Worm (Caenorhabditis elegans) whole organism, L4 larva: Measurements from ENCODE around the gene Y41C4A.6.
A peak's percentile ranks its signal among the peaks of the same experiment; 100 is the strongest.

Experiments used
- F37D6.2 ChIP-seq: sonication (generic microtip); optimal IDR thresholded peaks from 2 replicates; lab custom pipeline; 2016; ENCODE audit warnings: mild to moderate bottlenecking, missing genetic modification characterization, missing compliant biosample characterization
- F44E2.7 ChIP-seq: fragments of 200-800 bp; sonication (Bioruptor generic); IDR thresholded peaks from 2 replicates; pipeline ENCODE4 v2.1.2; 2022; ENCODE audit warnings: missing genetic modification characterization, missing compliant biosample characterization
- T26A8.4 ChIP-seq: fragments of 200-800 bp; sonication (Bioruptor generic); IDR thresholded peaks from 2 replicates; pipeline ENCODE4 v1.3.6; 2022; ENCODE audit warnings: missing genetic modification characterization, missing compliant biosample characterization
- Y105C5A.15 ChIP-seq: fragments of 200-800 bp; sonication (Bioruptor generic); IDR thresholded peaks from 2 replicates; pipeline ENCODE4 v1.3.6; 2022; ENCODE audit warnings: missing genetic modification characterization, missing compliant biosample characterization
- Y48G9A.11 ChIP-seq: fragments of 200-800 bp; sonication (Bioruptor generic); IDR thresholded peaks from 2 replicates; pipeline ENCODE4 v1.3.6; 2022; ENCODE audit warnings: missing genetic modification reagents, missing genetic modification characterization, missing compliant biosample characterization
- Y75B8A.6 ChIP-seq: fragments of 200-800 bp; sonication (Bioruptor generic); IDR thresholded peaks from 2 replicates; pipeline ENCODE4 v1.3.6; 2022; ENCODE audit warnings: missing genetic modification reagents, missing genetic modification characterization, missing compliant biosample characterization
- aha-1 ChIP-seq: fragments of 150-350 bp; peaks from one replicate; lab custom pipeline; 2014; ENCODE audit warnings: missing biosample characterization, missing genetic modification characterization
- aly-2 ChIP-seq: sonication (generic microtip); optimal IDR thresholded peaks from 2 replicates; lab custom pipeline; 2018; ENCODE audit warnings: missing biosample characterization, missing genetic modification characterization
- arid-1 ChIP-seq: fragments of 200-800 bp; sonication (Bioruptor generic); conservative IDR thresholded peaks from 2 replicates; pipeline ENCODE4 v1.3.6; 2022; ENCODE audit warnings: missing genetic modification reagents, missing genetic modification characterization, missing compliant biosample characterization
- ceh-20 ChIP-seq: fragments of 200-800 bp; sonication (Bioruptor generic); IDR thresholded peaks from 2 replicates; pipeline ENCODE4 v1.3.6; 2022; ENCODE audit warnings: missing genetic modification reagents, missing genetic modification characterization, missing compliant biosample characterization
- ceh-28 ChIP-seq: fragments of 150-350 bp; optimal IDR thresholded peaks from 2 replicates; lab custom pipeline; 2014; ENCODE audit warnings: missing biosample characterization, missing genetic modification reagents, missing genetic modification characterization
- ceh-44 ChIP-seq: fragments of 200-800 bp; sonication (Bioruptor generic); IDR thresholded peaks from 2 replicates; pipeline ENCODE4 v1.3.6; 2022; ENCODE audit warnings: missing genetic modification reagents, missing genetic modification characterization, missing compliant biosample characterization
- ceh-62 ChIP-seq: sonication (generic microtip); optimal IDR thresholded peaks from 2 replicates; lab custom pipeline; 2017; ENCODE audit warnings: missing biosample characterization, missing genetic modification characterization
- daf-12 ChIP-seq: fragments of 150-350 bp; optimal IDR thresholded peaks from 2 replicates; lab custom pipeline; 2014; ENCODE audit warnings: missing biosample characterization, missing genetic modification reagents, missing genetic modification characterization
- daf-16 ChIP-seq, 3 experiments: sonication (generic microtip); optimal IDR thresholded peaks; 2 replicates each; lab custom pipeline; 2016 to 2017; ENCODE audit warnings: missing genetic modification characterization in 3 of 3, missing genetic modification reagents in 3 of 3, mild to moderate bottlenecking in 2 of 3, missing compliant biosample characterization in 2 of 3, missing biosample characterization in 1 of 3, moderate library complexity in 1 of 3
- daf-19 ChIP-seq: fragments of 200-800 bp; sonication (Bioruptor generic); conservative IDR thresholded peaks from 2 replicates; pipeline ENCODE4 v1.3.6; 2022; ENCODE audit warnings: missing genetic modification characterization, missing compliant biosample characterization
- duxl-1 ChIP-seq: sonication (generic microtip); optimal IDR thresholded peaks from 2 replicates; lab custom pipeline; 2016; ENCODE audit warnings: mild to moderate bottlenecking, missing genetic modification characterization, moderate library complexity, missing compliant biosample characterization; ENCODE audit not compliant: poor library complexity
- dve-1 ChIP-seq: sonication (generic microtip); optimal IDR thresholded peaks from 2 replicates; lab custom pipeline; 2017; ENCODE audit warnings: antibody characterized with exemption, mild to moderate bottlenecking, missing genetic modification characterization, missing compliant biosample characterization; ENCODE audit not compliant: insufficient read depth
- egl-43 ChIP-seq: fragments of 200-800 bp; sonication (Bioruptor generic); IDR thresholded peaks from 2 replicates; pipeline ENCODE4 v1.3.6; 2022; ENCODE audit warnings: missing genetic modification reagents, missing genetic modification characterization, missing compliant biosample characterization
- hif-1 ChIP-seq, 2 experiments: sonication (generic microtip); optimal IDR thresholded peaks; 2 replicates each; lab custom pipeline; 2016 to 2017; ENCODE audit warnings: missing compliant biosample characterization in 2 of 2, missing genetic modification characterization in 2 of 2, missing genetic modification reagents in 2 of 2, missing genotype in 2 of 2, mild to moderate bottlenecking in 1 of 2
- hlh-11 ChIP-seq: fragments of 200-800 bp; sonication (Bioruptor generic); optimal IDR thresholded peaks from 2 replicates; lab custom pipeline; 2018; ENCODE audit warnings: mild to moderate bottlenecking, missing genetic modification characterization, missing compliant biosample characterization
- hlh-30 ChIP-seq: sonication (generic microtip); optimal IDR thresholded peaks from 2 replicates; lab custom pipeline; 2017; ENCODE audit warnings: antibody characterized with exemption, mild to moderate bottlenecking, missing genetic modification characterization, missing compliant biosample characterization; ENCODE audit not compliant: insufficient read depth
- hmg-1.1 ChIP-seq: fragments of 200-800 bp; sonication (Bioruptor generic); IDR thresholded peaks from 2 replicates; pipeline ENCODE4 v1.3.6; 2022; ENCODE audit warnings: missing genetic modification reagents, missing genetic modification characterization, missing compliant biosample characterization
- lim-7 ChIP-seq: fragments of 200-800 bp; sonication (Bioruptor generic); IDR thresholded peaks from 2 replicates; pipeline ENCODE4 v1.3.6; 2022; ENCODE audit warnings: missing genetic modification characterization, missing compliant biosample characterization
- lin-1 ChIP-seq: fragments of 200-800 bp; sonication (Bioruptor generic); IDR thresholded peaks from 2 replicates; pipeline ENCODE4 v1.3.6; 2022; ENCODE audit warnings: missing genetic modification reagents, missing genetic modification characterization, missing compliant biosample characterization
- lin-13 ChIP-seq: fragments of 150-350 bp; optimal IDR thresholded peaks from 2 replicates; lab custom pipeline; 2014; ENCODE audit warnings: missing biosample characterization, missing genetic modification reagents, missing genetic modification characterization
- lin-38 ChIP-seq: fragments of 200-800 bp; sonication (Bioruptor generic); IDR thresholded peaks from 2 replicates; pipeline ENCODE4 v1.3.6; 2022; ENCODE audit warnings: missing genetic modification reagents, missing genetic modification characterization, missing compliant biosample characterization
- lin-39 ChIP-seq: fragments of 150-350 bp; optimal IDR thresholded peaks from 2 replicates; lab custom pipeline; 2014; ENCODE audit warnings: missing biosample characterization, missing genetic modification reagents, missing genetic modification characterization
- lir-3 ChIP-seq: sonication (generic microtip); optimal IDR thresholded peaks from 2 replicates; lab custom pipeline; 2016; ENCODE audit warnings: mild to moderate bottlenecking, missing genetic modification characterization, missing compliant biosample characterization
- madf-5 ChIP-seq, 2 experiments: fragments of 200-800 bp; sonication (Bioruptor generic); IDR thresholded peaks; 2 replicates each; pipeline ENCODE4 v1.3.6; 2022; ENCODE audit warnings: missing compliant biosample characterization in 2 of 2, missing genetic modification characterization in 2 of 2
- mdl-1 ChIP-seq, 2 experiments: fragments of 150-350 bp in 1 of 2; sonication (generic microtip) in 1 of 2; optimal IDR thresholded peaks; 2 replicates each; lab custom pipeline; 2014 to 2017; ENCODE audit warnings: missing biosample characterization in 2 of 2, missing genetic modification characterization in 2 of 2
- mxl-3 ChIP-seq: fragments of 200-800 bp; sonication (Bioruptor generic); optimal IDR thresholded peaks from 2 replicates; lab custom pipeline; 2018; ENCODE audit warnings: mild to moderate bottlenecking, missing genetic modification characterization, missing compliant biosample characterization
- nhr-10 ChIP-seq: fragments of 150-350 bp; optimal IDR thresholded peaks from 2 replicates; lab custom pipeline; 2014; ENCODE audit warnings: missing biosample characterization, missing genetic modification characterization
- nhr-111 ChIP-seq: fragments of 200-800 bp; sonication (Bioruptor generic); optimal IDR thresholded peaks from 2 replicates; lab custom pipeline; 2018; ENCODE audit warnings: mild to moderate bottlenecking, missing genetic modification characterization, missing compliant biosample characterization
- nhr-28 ChIP-seq: fragments of 150-350 bp; optimal IDR thresholded peaks from 2 replicates; lab custom pipeline; 2014; ENCODE audit warnings: missing biosample characterization, missing genetic modification characterization
- nhr-6 ChIP-seq: fragments of 150-350 bp; optimal IDR thresholded peaks from 2 replicates; lab custom pipeline; 2014; ENCODE audit warnings: missing biosample characterization, missing genetic modification characterization
- nhr-76 ChIP-seq: fragments of 150-350 bp; optimal IDR thresholded peaks from 2 replicates; lab custom pipeline; 2014; ENCODE audit warnings: missing biosample characterization, missing genetic modification characterization
- nhr-77 ChIP-seq: fragments of 150-350 bp; optimal IDR thresholded peaks from 2 replicates; lab custom pipeline; 2014; ENCODE audit warnings: missing biosample characterization, missing genetic modification characterization
- pha-4 ChIP-seq, 2 experiments: fragments of 150-350 bp in 1 of 2; fragments of 200-800 bp in 1 of 2; sonication (Bioruptor generic) in 1 of 2; IDR thresholded peaks in 1 of 2; optimal IDR thresholded peaks in 1 of 2; 2 replicates each; pipeline versions ENCODE4 v1.3.6 to Lab custom; 2014 to 2022; ENCODE audit warnings: missing genetic modification characterization in 2 of 2, missing genetic modification reagents in 2 of 2, missing biosample characterization in 1 of 2, missing compliant biosample characterization in 1 of 2
- pqm-1 ChIP-seq: sonication (generic microtip); optimal IDR thresholded peaks from 2 replicates; lab custom pipeline; 2017; ENCODE audit warnings: missing biosample characterization, missing genetic modification characterization
- rbr-2 ChIP-seq: sonication (generic microtip); optimal IDR thresholded peaks from 2 replicates; lab custom pipeline; 2016; ENCODE audit warnings: missing genotype, missing genetic modification characterization, missing compliant biosample characterization
- saeg-2 ChIP-seq: fragments of 200-800 bp; sonication (Bioruptor generic); IDR thresholded peaks from 2 replicates; pipeline ENCODE4 v1.3.6; 2022; ENCODE audit warnings: missing genetic modification reagents, missing genetic modification characterization, missing compliant biosample characterization
- spr-3 ChIP-seq: fragments of 200-800 bp; sonication (Bioruptor generic); optimal IDR thresholded peaks from 2 replicates; lab custom pipeline; 2018; ENCODE audit warnings: mild to moderate bottlenecking, missing genetic modification characterization, missing compliant biosample characterization
- unc-130 ChIP-seq: sonication (generic microtip); optimal IDR thresholded peaks from 2 replicates; lab custom pipeline; 2016; ENCODE audit warnings: missing genetic modification reagents, missing genetic modification characterization, missing compliant biosample characterization
- unc-39 ChIP-seq: sonication (generic microtip); optimal IDR thresholded peaks from 2 replicates; lab custom pipeline; 2017; ENCODE audit warnings: missing biosample characterization, missing genetic modification characterization
- unc-62 ChIP-seq, 3 experiments: fragments of 150-350 bp in 1 of 3; sonication (generic microtip); optimal IDR thresholded peaks in 2 of 3; peaks in 1 of 3; 1 replicate in 1 of 3; 2 replicates in 2 of 3; lab custom pipeline; 2014 to 2017; ENCODE audit warnings: missing biosample characterization in 3 of 3, missing genetic modification characterization in 3 of 3, missing genetic modification reagents in 3 of 3, missing genotype in 1 of 3
- zfp-3 ChIP-seq: fragments of 200-800 bp; sonication (Bioruptor generic); conservative IDR thresholded peaks from 2 replicates; pipeline ENCODE4 v1.3.6; 2022; ENCODE audit warnings: missing genetic modification reagents, missing genetic modification characterization, missing compliant biosample characterization
- ztf-7 ChIP-seq: fragments of 150-350 bp; optimal IDR thresholded peaks from 2 replicates; lab custom pipeline; 2014; ENCODE audit warnings: missing biosample characterization, missing genetic modification characterization

Y41C4A.6 gene

ce11 chrIII:11737527-11737926 is 41.2 kb downstream of the Y41C4A.6 start, which contains the start of gene sup-1:
Gene sup-1, minus strand, starts transcription at chrIII:11737627.
- TF ChIP-seq Y48G9A.11: no peak
- no peak for TF ChIP-seq lin-1
- no peak for TF ChIP-seq ceh-62 (tag; lab: Kevin White, UChicago)
- no peak for TF ChIP-seq nhr-10 (tag; lab: Kevin White, UChicago)
- TF ChIP-seq aha-1 (tag; lab: Kevin White, UChicago): peak; percentile 29

DNA sequence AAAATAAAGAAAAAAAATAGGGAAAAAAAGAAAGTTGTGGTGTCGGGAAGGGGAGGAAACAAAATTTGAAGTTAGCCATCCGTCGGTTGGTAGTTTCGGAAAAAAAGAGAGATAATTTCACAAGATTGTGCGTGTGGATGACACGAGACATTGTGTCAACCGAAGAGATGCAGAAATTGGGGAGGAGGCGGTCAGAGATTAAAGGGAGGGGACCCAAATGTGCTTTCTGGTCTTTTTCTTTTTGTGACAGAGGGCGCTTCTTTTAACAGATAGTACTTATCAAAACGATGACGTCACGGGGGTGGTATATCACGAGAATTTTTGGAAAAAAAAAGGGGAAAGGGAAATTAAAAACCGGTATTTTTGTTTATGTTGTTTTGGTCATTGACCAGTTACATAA is 42.1 kb downstream of the Y41C4A.6 start:
- no peak for TF ChIP-seq lin-38 (GFP tag; lab: Robert Waterston, UW)
- no peak for TF ChIP-seq lin-13
- no peak for TF ChIP-seq unc-39
- peak; percentile 87 for TF ChIP-seq hlh-30 (tag; lab: Kevin White, UChicago)
- TF ChIP-seq nhr-28 (tag; lab: Kevin White, UChicago): peak; percentile 25
- no peak for TF ChIP-seq pqm-1 (tag; lab: Kevin White, UChicago)
- TF ChIP-seq aha-1 (tag; lab: Kevin White, UChicago): peak; percentile 59
- TF ChIP-seq ceh-28 (tag; lab: Kevin White, UChicago): no peak
- TF ChIP-seq aly-2 (tag; lab: Kevin White, UChicago): no peak
- peak; percentile 62; the same call in 1 of the 2 replicates for TF ChIP-seq ceh-20
- no peak for TF ChIP-seq madf-5 (GFP tag; IDR thresholded peaks at IDR 0.05; lab: Robert Waterston, UW)
- TF ChIP-seq lim-7 (GFP tag; lab: Robert Waterston, UW): no peak
- no peak for TF ChIP-seq lin-1
- TF ChIP-seq Y75B8A.6 (GFP tag; lab: Robert Waterston, UW): no peak
- TF ChIP-seq T26A8.4 (GFP tag; lab: Robert Waterston, UW): no peak
- TF ChIP-seq daf-16 (GFP tag; optimal IDR thresholded peaks at IDR 0.05; lab: Kevin White, UChicago): no peak
- TF ChIP-seq daf-16 (tag; optimal IDR thresholded peaks at IDR 0.05; lab: Kevin White, UChicago): no peak
- peak; percentile 42 for TF ChIP-seq lin-39
- TF ChIP-seq spr-3: no peak
- no peak for TF ChIP-seq nhr-76 (tag; lab: Kevin White, UChicago)
- peak; percentile 1 for TF ChIP-seq rbr-2 (tag; lab: Kevin White, UChicago)
- TF ChIP-seq lir-3: no peak
- no peak for TF ChIP-seq duxl-1
- TF ChIP-seq unc-130 (GFP tag; lab: Kevin White, UChicago): no peak
- TF ChIP-seq mxl-3 (GFP tag; lab: Kevin White, UChicago): no peak
- no peak for TF ChIP-seq nhr-77 (tag; lab: Kevin White, UChicago)
- no peak for TF ChIP-seq F37D6.2
- TF ChIP-seq zfp-3 (GFP tag; lab: Robert Waterston, UW): no peak
- TF ChIP-seq egl-43 (GFP tag; lab: Robert Waterston, UW): no peak
- no peak for TF ChIP-seq nhr-6
- TF ChIP-seq nhr-111 (GFP tag; lab: Kevin White, UChicago): no peak
- TF ChIP-seq mdl-1 (tag; optimal IDR thresholded peaks at IDR 0.05; lab: Kevin White, UChicago): peak in 1 of 2 experiments; percentile 25
- TF ChIP-seq daf-12 (tag; lab: Kevin White, UChicago): no peak
- TF ChIP-seq arid-1 (GFP tag; lab: Robert Waterston, UW): no peak
- TF ChIP-seq hmg-1.1 (GFP tag; lab: Robert Waterston, UW): no peak
- peak; percentile 53 for TF ChIP-seq hlh-11 (tag; lab: Kevin White, UChicago)
- no peak for TF ChIP-seq saeg-2 (GFP tag; lab: Robert Waterston, UW)
- no peak for TF ChIP-seq F44E2.7 (GFP tag; lab: Robert Waterston, UW)
- TF ChIP-seq Y105C5A.15 (GFP tag; lab: Robert Waterston, UW): no peak
- TF ChIP-seq ceh-44 (GFP tag; lab: Robert Waterston, UW): no peak
- peak; percentile 6 for TF ChIP-seq dve-1
- peak in 1 of 2 experiments; percentile 65 for TF ChIP-seq unc-62 (GFP tag; optimal IDR thresholded peaks at IDR 0.05 in 1 of 2; lab: Kevin White, UChicago)
- no peak for TF ChIP-seq unc-62 (tag; optimal IDR thresholded peaks at IDR 0.05; lab: Kevin White, UChicago)
- TF ChIP-seq pha-4 (GFP tag; IDR thresholded peaks at IDR 0.05; lab: Robert Waterston, UW): no peak
- TF ChIP-seq pha-4 (tag; optimal IDR thresholded peaks at IDR 0.05; lab: Kevin White, UChicago): no peak
- peak in 1 of 2 experiments; percentile 3 for TF ChIP-seq hif-1 (tag; optimal IDR thresholded peaks at IDR 0.05; lab: Kevin White, UChicago)
- TF ChIP-seq ztf-7 (tag; lab: Kevin White, UChicago): no peak
- TF ChIP-seq daf-19 (GFP tag; lab: Robert Waterston, UW): no peak
